Worm (Caenorhabditis elegans) whole organism, L4 larva: ENCODE data around the gene str-118.

ENCODE experiments used
- D1046.2 ChIP-seq: fragments of 200-800 bp; sonication (Bioruptor generic); IDR thresholded peaks from 2 replicates; pipeline ENCODE4 v1.3.6; 2022; ENCODE audit warnings: missing genetic modification characterization, missing compliant biosample characterization
- F10B5.3 ChIP-seq: sonication (generic microtip); optimal IDR thresholded peaks from 2 replicates; lab custom pipeline; 2016; ENCODE audit warnings: mild to moderate bottlenecking, missing genetic modification characterization, missing compliant biosample characterization
- F26F4.8 ChIP-seq: fragments of 200-800 bp; sonication (Bioruptor generic); conservative IDR thresholded peaks from 2 replicates; pipeline ENCODE4 v1.3.6; 2022; ENCODE audit warnings: missing genetic modification characterization, missing compliant biosample characterization
- F37D6.2 ChIP-seq: sonication (generic microtip); optimal IDR thresholded peaks from 2 replicates; lab custom pipeline; 2016; ENCODE audit warnings: mild to moderate bottlenecking, missing genetic modification characterization, missing compliant biosample characterization
- F44E2.7 ChIP-seq: fragments of 200-800 bp; sonication (Bioruptor generic); IDR thresholded peaks from 2 replicates; pipeline ENCODE4 v2.1.2; 2022; ENCODE audit warnings: missing genetic modification characterization, missing compliant biosample characterization
- R02D3.7 ChIP-seq: fragments of 150-350 bp; sonication (generic microtip); optimal IDR thresholded peaks from 3 replicates; lab custom pipeline; 2014; ENCODE audit warnings: missing biosample characterization, missing genetic modification characterization
- T26A8.4 ChIP-seq: fragments of 200-800 bp; sonication (Bioruptor generic); IDR thresholded peaks from 2 replicates; pipeline ENCODE4 v1.3.6; 2022; ENCODE audit warnings: missing genetic modification characterization, missing compliant biosample characterization
- Y105C5A.15 ChIP-seq: fragments of 200-800 bp; sonication (Bioruptor generic); IDR thresholded peaks from 2 replicates; pipeline ENCODE4 v1.3.6; 2022; ENCODE audit warnings: missing genetic modification characterization, missing compliant biosample characterization
- Y75B8A.6 ChIP-seq: fragments of 200-800 bp; sonication (Bioruptor generic); IDR thresholded peaks from 2 replicates; pipeline ENCODE4 v1.3.6; 2022; ENCODE audit warnings: missing genetic modification reagents, missing genetic modification characterization, missing compliant biosample characterization
- ZK337.2 ChIP-seq: fragments of 200-800 bp; sonication (Bioruptor generic); IDR thresholded peaks from 2 replicates; pipeline ENCODE4 v1.3.6; 2022; ENCODE audit warnings: missing genetic modification reagents, missing genetic modification characterization, missing compliant biosample characterization
- ceh-20 ChIP-seq: fragments of 200-800 bp; sonication (Bioruptor generic); IDR thresholded peaks from 2 replicates; pipeline ENCODE4 v1.3.6; 2022; ENCODE audit warnings: missing genetic modification reagents, missing genetic modification characterization, missing compliant biosample characterization
- ceh-62 ChIP-seq: sonication (generic microtip); optimal IDR thresholded peaks from 2 replicates; lab custom pipeline; 2017; ENCODE audit warnings: missing biosample characterization, missing genetic modification characterization
- ctbp-1 ChIP-seq: fragments of 200-800 bp; sonication (Bioruptor generic); IDR thresholded peaks from 2 replicates; pipeline ENCODE4 v1.3.6; 2022; ENCODE audit warnings: missing genetic modification reagents, missing genetic modification characterization, missing compliant biosample characterization
- daf-19 ChIP-seq: fragments of 200-800 bp; sonication (Bioruptor generic); conservative IDR thresholded peaks from 2 replicates; pipeline ENCODE4 v1.3.6; 2022; ENCODE audit warnings: missing genetic modification characterization, missing compliant biosample characterization
- daf-8 ChIP-seq: fragments of 200-800 bp; sonication (Bioruptor generic); IDR thresholded peaks from 2 replicates; pipeline ENCODE4 v1.3.6; 2022; ENCODE audit warnings: missing genetic modification characterization, missing compliant biosample characterization
- dmd-6 ChIP-seq: fragments of 200-800 bp; sonication (Bioruptor generic); IDR thresholded peaks from 2 replicates; pipeline ENCODE4 v1.3.6; 2022; ENCODE audit warnings: missing genetic modification reagents, missing genetic modification characterization, missing compliant biosample characterization
- dmd-8 ChIP-seq: fragments of 200-800 bp; sonication (Bioruptor generic); IDR thresholded peaks from 2 replicates; pipeline ENCODE4 v1.3.6; 2022; ENCODE audit warnings: missing genetic modification characterization, missing compliant biosample characterization
- dmd-9 ChIP-seq: fragments of 200-800 bp; sonication (Bioruptor generic); IDR thresholded peaks from 2 replicates; pipeline ENCODE4 v1.3.6; 2022; ENCODE audit warnings: missing genetic modification reagents, missing genetic modification characterization, missing compliant biosample characterization
- dpl-1 ChIP-seq: fragments of 150-350 bp; optimal IDR thresholded peaks from 2 replicates; lab custom pipeline; 2014; ENCODE audit warnings: missing biosample characterization, missing genetic modification reagents, missing genetic modification characterization
- dve-1 ChIP-seq: sonication (generic microtip); optimal IDR thresholded peaks from 2 replicates; lab custom pipeline; 2017; ENCODE audit warnings: antibody characterized with exemption, mild to moderate bottlenecking, missing genetic modification characterization, missing compliant biosample characterization; ENCODE audit not compliant: insufficient read depth
- egl-43 ChIP-seq: fragments of 200-800 bp; sonication (Bioruptor generic); IDR thresholded peaks from 2 replicates; pipeline ENCODE4 v1.3.6; 2022; ENCODE audit warnings: missing genetic modification reagents, missing genetic modification characterization, missing compliant biosample characterization
- gei-8 ChIP-seq: fragments of 200-800 bp; sonication (Bioruptor generic); optimal IDR thresholded peaks from 2 replicates; lab custom pipeline; 2018; ENCODE audit warnings: mild to moderate bottlenecking, missing genetic modification characterization, missing compliant biosample characterization
- hlh-30 ChIP-seq: sonication (generic microtip); optimal IDR thresholded peaks from 2 replicates; lab custom pipeline; 2017; ENCODE audit warnings: antibody characterized with exemption, mild to moderate bottlenecking, missing genetic modification characterization, missing compliant biosample characterization; ENCODE audit not compliant: insufficient read depth
- lim-7 ChIP-seq: fragments of 200-800 bp; sonication (Bioruptor generic); IDR thresholded peaks from 2 replicates; pipeline ENCODE4 v1.3.6; 2022; ENCODE audit warnings: missing genetic modification characterization, missing compliant biosample characterization
- lin-13 ChIP-seq: fragments of 150-350 bp; optimal IDR thresholded peaks from 2 replicates; lab custom pipeline; 2014; ENCODE audit warnings: missing biosample characterization, missing genetic modification reagents, missing genetic modification characterization
- lin-29 ChIP-seq: fragments of 200-800 bp; sonication (Bioruptor generic); IDR thresholded peaks from 2 replicates; pipeline ENCODE4 v1.3.6; 2022; ENCODE audit warnings: missing genetic modification reagents, missing genetic modification characterization, missing compliant biosample characterization
- lin-38 ChIP-seq: fragments of 200-800 bp; sonication (Bioruptor generic); IDR thresholded peaks from 2 replicates; pipeline ENCODE4 v1.3.6; 2022; ENCODE audit warnings: missing genetic modification reagents, missing genetic modification characterization, missing compliant biosample characterization
- lin-39 ChIP-seq: fragments of 150-350 bp; optimal IDR thresholded peaks from 2 replicates; lab custom pipeline; 2014; ENCODE audit warnings: missing biosample characterization, missing genetic modification reagents, missing genetic modification characterization
- madf-5 ChIP-seq, 2 experiments: fragments of 200-800 bp; sonication (Bioruptor generic); IDR thresholded peaks; 2 replicates each; pipeline ENCODE4 v1.3.6; 2022; ENCODE audit warnings: missing compliant biosample characterization in 2 of 2, missing genetic modification characterization in 2 of 2
- madf-9 ChIP-seq: fragments of 200-800 bp; sonication (Bioruptor generic); conservative IDR thresholded peaks from 2 replicates; pipeline ENCODE4 v1.3.6; 2022; ENCODE audit warnings: missing genetic modification reagents, missing genetic modification characterization, missing compliant biosample characterization
- mep-1 ChIP-seq: fragments of 150-350 bp; sonication (generic microtip); optimal IDR thresholded peaks from 3 replicates; lab custom pipeline; 2014; ENCODE audit warnings: missing biosample characterization, missing genetic modification characterization
- mes-2 ChIP-seq: sonication (generic microtip); optimal IDR thresholded peaks from 2 replicates; lab custom pipeline; 2016; ENCODE audit warnings: missing genotype, mild to moderate bottlenecking, missing genetic modification characterization, missing compliant biosample characterization; ENCODE audit not compliant: poor library complexity, severe bottlenecking
- nhr-11 ChIP-seq: fragments of 150-350 bp; optimal IDR thresholded peaks from 2 replicates; lab custom pipeline; 2014; ENCODE audit warnings: missing biosample characterization, missing genetic modification characterization
- nhr-111 ChIP-seq: fragments of 200-800 bp; sonication (Bioruptor generic); optimal IDR thresholded peaks from 2 replicates; lab custom pipeline; 2018; ENCODE audit warnings: mild to moderate bottlenecking, missing genetic modification characterization, missing compliant biosample characterization
- nhr-237 ChIP-seq: sonication (generic microtip); optimal IDR thresholded peaks from 2 replicates; lab custom pipeline; 2017; ENCODE audit warnings: missing biosample characterization, missing genetic modification characterization
- nhr-25 ChIP-seq: sonication (generic microtip); optimal IDR thresholded peaks from 2 replicates; lab custom pipeline; 2017; ENCODE audit warnings: missing genetic modification characterization, mild to moderate bottlenecking, missing compliant biosample characterization, antibody characterized with exemption, moderate library complexity, borderline replicate concordance; ENCODE audit not compliant: insufficient read depth
- nhr-28 ChIP-seq: fragments of 150-350 bp; optimal IDR thresholded peaks from 2 replicates; lab custom pipeline; 2014; ENCODE audit warnings: missing biosample characterization, missing genetic modification characterization
- nhr-41 ChIP-seq: fragments of 200-800 bp; sonication (Bioruptor generic); IDR thresholded peaks from 2 replicates; pipeline ENCODE4 v1.3.6; 2022; ENCODE audit warnings: missing genetic modification reagents, missing genetic modification characterization, missing compliant biosample characterization
- nhr-48 ChIP-seq: sonication (generic microtip); optimal IDR thresholded peaks from 2 replicates; lab custom pipeline; 2016; ENCODE audit warnings: mild to moderate bottlenecking, missing genetic modification characterization, missing compliant biosample characterization
- php-3 ChIP-seq: fragments of 200-800 bp; sonication (Bioruptor generic); IDR thresholded peaks from 2 replicates; pipeline ENCODE4 v1.3.6; 2022; ENCODE audit warnings: missing genetic modification reagents, missing genetic modification characterization, missing compliant biosample characterization
- saeg-2 ChIP-seq: fragments of 200-800 bp; sonication (Bioruptor generic); IDR thresholded peaks from 2 replicates; pipeline ENCODE4 v1.3.6; 2022; ENCODE audit warnings: missing genetic modification reagents, missing genetic modification characterization, missing compliant biosample characterization
- sdz-12 ChIP-seq: fragments of 200-800 bp; sonication (Bioruptor generic); optimal IDR thresholded peaks from 2 replicates; lab custom pipeline; 2018; ENCODE audit warnings: mild to moderate bottlenecking, missing genetic modification characterization, missing compliant biosample characterization
- snpc-1.2 ChIP-seq: fragments of 200-800 bp; sonication (Bioruptor generic); IDR thresholded peaks from 2 replicates; pipeline ENCODE4 v1.3.6; 2022; ENCODE audit warnings: missing genetic modification reagents, missing genetic modification characterization, missing compliant biosample characterization
- snpc-4 ChIP-seq: fragments of 150-350 bp; optimal IDR thresholded peaks from 2 replicates; lab custom pipeline; 2014; ENCODE audit warnings: missing biosample characterization, missing genetic modification characterization
- spr-3 ChIP-seq: fragments of 200-800 bp; sonication (Bioruptor generic); optimal IDR thresholded peaks from 2 replicates; lab custom pipeline; 2018; ENCODE audit warnings: mild to moderate bottlenecking, missing genetic modification characterization, missing compliant biosample characterization
- tag-97 ChIP-seq: fragments of 200-800 bp; sonication (Bioruptor generic); IDR thresholded peaks from 2 replicates; pipeline ENCODE4 v1.3.6; 2022; ENCODE audit warnings: missing genetic modification characterization, missing compliant biosample characterization
- tra-1 ChIP-seq: fragments of 200-800 bp; sonication (Bioruptor generic); IDR thresholded peaks from 2 replicates; pipeline ENCODE4 v1.3.6; 2022; ENCODE audit warnings: missing genetic modification reagents, missing genetic modification characterization, missing compliant biosample characterization
- unc-130 ChIP-seq: sonication (generic microtip); optimal IDR thresholded peaks from 2 replicates; lab custom pipeline; 2016; ENCODE audit warnings: missing genetic modification reagents, missing genetic modification characterization, missing compliant biosample characterization
- zfp-2 ChIP-seq: sonication (generic microtip); optimal IDR thresholded peaks from 2 replicates; lab custom pipeline; 2016; ENCODE audit warnings: mild to moderate bottlenecking, missing genetic modification characterization, missing compliant biosample characterization
- zip-2 ChIP-seq: fragments of 150-350 bp; optimal IDR thresholded peaks from 2 replicates; lab custom pipeline; 2014; ENCODE audit warnings: missing biosample characterization, missing genetic modification characterization
- ztf-11 ChIP-seq: fragments of 150-350 bp; optimal IDR thresholded peaks from 2 replicates; lab custom pipeline; 2014; ENCODE audit warnings: missing biosample characterization, missing genetic modification characterization

Gene str-118

ce11 chrV:10043234-10043796 is 8.6 kb upstream of the str-118 start, which contains the start of gene T06E8.8:
Gene T06E8.8 (plus strand): TSS chrV:10043746.
- TF ChIP-seq daf-8 (GFP tag; lab: Robert Waterston, UW) (no peak), nhr-41 (no peak), lin-13 (GFP tag; lab: Kevin White, UChicago) (no peak), spr-3 (GFP tag; lab: Kevin White, UChicago) (no peak), ceh-20 (GFP tag; lab: Robert Waterston, UW) (no peak), sdz-12 (no peak), daf-19 (GFP tag; lab: Robert Waterston, UW) (no peak), lin-39 (tag; lab: Kevin White, UChicago) (no peak), madf-9 (GFP tag; lab: Robert Waterston, UW) (no peak), Y75B8A.6 (GFP tag; lab: Robert Waterston, UW) (no peak), ZK337.2 (GFP tag; lab: Robert Waterston, UW) (no peak), lin-38 (GFP tag; lab: Robert Waterston, UW) (no peak), saeg-2 (no peak), dmd-8 (GFP tag; lab: Robert Waterston, UW) (no peak), snpc-1.2 (GFP tag; lab: Robert Waterston, UW) (no peak), Y105C5A.15 (GFP tag; lab: Robert Waterston, UW) (no peak), gei-8 (GFP tag; lab: Kevin White, UChicago) (peak; percentile 3), D1046.2 (no peak), F44E2.7 (no peak), F37D6.2 (tag; lab: Kevin White, UChicago) (no peak), tag-97 (GFP tag; lab: Robert Waterston, UW) (no peak), nhr-25 (tag; lab: Kevin White, UChicago) (peak; percentile 54), ztf-11 (no peak), snpc-4 (tag; lab: Kevin White, UChicago) (no peak), mes-2 (tag; lab: Kevin White, UChicago) (peak; percentile 51), T26A8.4 (no peak), dmd-9 (GFP tag; lab: Robert Waterston, UW) (no peak), mep-1 (peak; percentile 69), madf-5 (GFP tag; IDR thresholded peaks at IDR 0.05; lab: Robert Waterston, UW) (no peak), dve-1 (tag; lab: Kevin White, UChicago) (peak; percentile 67), zip-2 (tag; lab: Kevin White, UChicago) (no peak), nhr-28 (tag; lab: Kevin White, UChicago) (peak; percentile 69), F10B5.3 (tag; lab: Kevin White, UChicago) (no peak), R02D3.7 (no peak), ctbp-1 (GFP tag; lab: Robert Waterston, UW) (no peak), php-3 (GFP tag; lab: Robert Waterston, UW) (no peak), unc-130 (no peak), dmd-6 (peak; percentile 66), egl-43 (GFP tag; lab: Robert Waterston, UW) (0 out of 2 replicates have a peak, but pooled peaks have one; percentile 8), hlh-30 (tag; lab: Kevin White, UChicago) (peak; percentile 93), nhr-237 (no peak), nhr-111 (GFP tag; lab: Kevin White, UChicago) (no peak), F26F4.8 (GFP tag; lab: Robert Waterston, UW) (no peak), tra-1 (GFP tag; lab: Robert Waterston, UW) (peak; percentile 61; the same call in 1 of the 2 replicates), nhr-11 (tag; lab: Kevin White, UChicago) (peak; percentile 70), lin-29 (GFP tag; lab: Robert Waterston, UW) (no peak), nhr-48 (tag; lab: Kevin White, UChicago) (peak; percentile 63), lim-7 (GFP tag; lab: Robert Waterston, UW) (no peak), zfp-2 (no peak), ceh-62 (tag; lab: Kevin White, UChicago) (no peak), dpl-1 (GFP tag; lab: Kevin White, UChicago) (no peak)
